Worm (Caenorhabditis elegans) whole organism, L2 larva: ENCODE results near the gene T24A6.16.

Source experiments
- fos-1 ChIP-seq: fragments of 150-350 bp; optimal IDR thresholded peaks from 2 replicates; lab custom pipeline; 2014; ENCODE audit warnings: missing biosample characterization, missing genetic modification characterization
- unc-39 ChIP-seq: fragments of 150-350 bp; optimal IDR thresholded peaks from 2 replicates; lab custom pipeline; 2014; ENCODE audit warnings: missing biosample characterization, missing genetic modification characterization

DNA sequence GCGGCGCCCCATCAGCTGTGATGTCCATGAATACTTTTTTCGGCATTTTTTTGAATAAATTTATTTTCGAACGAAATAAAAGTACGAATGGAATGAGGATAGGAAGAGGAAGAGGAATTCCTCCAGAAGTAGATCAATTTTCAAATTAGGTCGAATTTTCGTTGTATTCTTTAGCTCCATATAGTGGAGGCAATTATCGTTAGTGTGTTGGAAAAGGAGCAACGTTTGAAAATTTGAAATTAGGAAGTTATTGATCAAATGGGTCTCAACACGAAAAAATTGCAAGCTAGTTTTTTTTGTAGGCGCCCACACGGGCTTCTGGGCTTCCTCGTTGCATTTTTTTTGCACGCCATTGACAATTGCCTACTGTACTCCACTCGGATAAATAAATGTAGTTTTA lies 29.4 kb upstream of the T24A6.16 start, which contains the start of gene T22F3.12:
- TF ChIP-seq unc-39 (tag; lab: Kevin White, UChicago) (no peak), fos-1 (tag; lab: Kevin White, UChicago) (no peak)
